Worm (Caenorhabditis elegans): Measurements from ENCODE around the gene ZK1073.1.

ce11 chrX:16087842-16088241, 40.8 kb downstream of the ZK1073.1 start:
- TF ChIP-seq hlh-15 (tag; optimal IDR thresholded peaks at IDR 0.05) (no peak), ama-1 (optimal IDR thresholded peaks at IDR 0.05) (no peak), lin-11 (tag; optimal IDR thresholded peaks at IDR 0.05) (no peak), F13H6.1 (tag; optimal IDR thresholded peaks at IDR 0.05) (no peak), unc-3 (GFP tag; conservative IDR thresholded peaks at IDR 0.05) (no peak), unc-3 (tag; optimal IDR thresholded peaks at IDR 0.05) (no peak), tbx-2 (tag; optimal IDR thresholded peaks at IDR 0.05) (no peak)
